Fruit fly (Drosophila melanogaster) whole organism, larva: ENCODE results near the gene CG32073.

Source experiments
- noc ChIP-seq: fragments of 200-800 bp; sonication (Bioruptor generic); optimal IDR thresholded peaks from 3 replicates; lab custom pipeline; 2019; ENCODE audit warnings: missing biosample characterization, mild to moderate bottlenecking, missing genetic modification characterization, moderate library complexity

CG32073 gene

dm6 chr3L:11123088-11123487 lies 15.7 kb upstream of the CG32073 start, which contains the start of the genes Ufd1 and NaPi-III:
Ufd1 (minus strand) TSS chr3L:11123216.
NaPi-III (plus strand) TSS chr3L:11123348.
- TF ChIP-seq noc (tag; lab: Kevin White, UChicago): peak; percentile 22

DNA sequence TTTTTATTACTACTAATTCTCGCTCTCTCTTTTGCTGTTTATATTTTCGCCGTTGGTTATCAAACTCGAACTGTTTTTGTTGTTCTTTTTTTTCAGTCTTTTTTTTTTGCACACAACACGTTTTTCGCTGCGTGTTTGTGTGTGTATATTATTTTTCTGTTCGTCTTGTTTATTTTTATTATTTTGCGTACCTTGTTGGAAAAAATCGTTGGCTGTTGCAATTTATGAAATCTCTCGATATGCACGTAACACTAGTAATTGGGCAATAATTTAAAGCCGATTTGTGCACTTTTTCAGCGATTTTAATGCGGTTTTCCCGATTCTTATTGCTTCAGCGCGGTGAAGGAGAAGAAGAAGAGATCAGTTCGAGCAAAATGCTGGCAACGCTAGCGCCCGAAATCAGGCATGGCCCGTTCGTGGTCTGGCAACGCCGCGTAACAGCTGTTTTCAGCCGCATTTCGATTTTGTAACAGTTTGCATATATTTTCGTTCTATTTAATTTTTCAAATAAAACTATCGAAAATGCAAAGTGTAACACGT lies 13.1 kb upstream of the CG32073 start, which contains the start of the genes FoxK and mRpL2:
Gene FoxK, minus strand, starts transcription at position 365 of the 540 bp plus-strand sequence.
Gene mRpL2, plus strand, starts transcription at position 429 of the 540 bp plus-strand sequence.
- TF ChIP-seq noc (tag; lab: Kevin White, UChicago): peak; percentile 13

- TF ChIP-seq noc (tag; lab: Kevin White, UChicago): peak; percentile 8
These were observed 12.6 kb upstream of the CG32073 start for dm6 chr3L:11119901-11120418.

DNA sequence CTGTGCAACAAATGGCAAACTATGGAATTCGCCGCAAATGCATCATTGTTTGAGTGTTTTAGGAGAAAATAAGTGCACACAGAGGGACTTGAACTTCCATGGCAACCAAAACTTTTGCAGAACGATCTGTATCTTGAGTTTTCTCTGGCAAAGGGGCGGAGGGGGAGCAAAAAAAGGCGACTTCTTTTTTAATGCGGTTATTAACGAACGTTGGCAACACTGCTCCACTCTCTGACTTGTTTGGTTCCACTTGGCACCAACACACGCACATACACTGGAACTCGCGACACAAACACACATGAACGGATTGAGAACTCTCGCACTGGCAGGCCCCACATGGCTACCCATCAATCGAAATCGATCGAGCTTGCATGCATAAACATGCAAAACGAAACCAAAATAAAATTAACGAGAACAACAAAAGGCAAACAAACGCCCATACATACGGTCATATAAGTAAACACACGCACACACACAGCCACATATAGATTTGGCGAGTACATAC lies 12.1 kb upstream of the CG32073 start:
- TF ChIP-seq noc (tag; lab: Kevin White, UChicago): no peak

DNA sequence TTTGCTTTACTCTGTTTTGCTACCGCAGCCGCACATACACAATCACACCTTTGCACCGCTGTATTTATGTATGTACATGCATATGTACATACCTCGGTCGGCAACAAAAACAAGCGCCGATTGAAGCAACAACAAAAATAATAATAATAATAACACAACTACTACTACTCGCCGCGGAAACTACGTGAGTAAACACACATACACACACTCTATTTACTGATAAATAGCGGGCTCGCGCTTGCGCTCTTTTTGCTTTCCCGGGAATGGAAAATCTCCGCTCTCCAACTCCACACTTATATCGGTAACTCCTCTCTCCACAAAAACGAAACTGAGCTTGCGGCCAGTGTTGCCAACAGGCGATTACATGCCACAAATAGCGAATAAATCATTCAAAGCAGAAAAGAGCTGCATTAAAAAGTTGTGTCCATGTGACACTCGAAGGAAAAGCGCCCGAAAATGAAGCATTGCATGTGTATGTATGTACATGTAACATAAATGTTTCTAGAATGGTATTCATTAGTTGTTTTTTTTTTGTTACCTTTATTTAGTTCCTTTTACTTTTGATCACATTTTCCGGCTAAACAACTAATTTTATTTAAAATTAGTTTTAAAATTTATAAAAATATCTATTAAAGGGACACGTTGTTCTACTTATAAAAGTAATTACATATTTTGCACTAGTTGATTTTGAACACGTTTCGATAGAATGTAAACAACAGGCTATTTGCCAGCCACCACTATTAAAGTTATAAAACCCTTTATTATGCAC lies 11.4 kb upstream of the CG32073 start:
- peak; percentile 38 for TF ChIP-seq noc (tag; lab: Kevin White, UChicago)

DNA sequence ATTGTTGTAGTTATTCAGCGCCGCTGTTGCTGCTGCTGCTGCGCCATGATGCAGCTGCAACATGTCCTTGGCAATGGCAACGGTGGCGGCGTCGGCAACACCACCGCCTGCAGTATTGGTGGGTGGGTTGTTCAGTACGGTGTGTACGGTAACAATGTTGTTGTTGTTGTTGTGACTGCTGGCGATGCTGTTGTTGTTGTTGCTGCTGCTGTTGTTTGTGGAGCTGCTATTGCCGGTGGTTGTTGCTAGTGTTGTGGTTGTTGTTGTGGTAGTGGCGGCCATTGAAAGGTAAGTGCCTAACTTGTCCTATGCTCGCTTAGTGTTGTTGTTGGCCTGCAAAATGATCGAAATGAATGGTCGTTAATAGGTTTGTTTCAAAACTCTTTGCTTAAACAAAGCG lies 10.4 kb upstream of the CG32073 start:
- no peak for TF ChIP-seq noc (tag; lab: Kevin White, UChicago)

- peak; percentile 44 for TF ChIP-seq noc (tag; lab: Kevin White, UChicago)
These were observed 6.1 kb upstream of the CG32073 start, which contains the start of gene Sod1 for dm6 chr3L:11113198-11114197. Sod1 (minus strand) TSS chr3L:11113740.

dm6 chr3L:11112427-11112826 lies 5.0 kb upstream of the CG32073 start:
- TF ChIP-seq noc (tag; lab: Kevin White, UChicago): no peak

DNA sequence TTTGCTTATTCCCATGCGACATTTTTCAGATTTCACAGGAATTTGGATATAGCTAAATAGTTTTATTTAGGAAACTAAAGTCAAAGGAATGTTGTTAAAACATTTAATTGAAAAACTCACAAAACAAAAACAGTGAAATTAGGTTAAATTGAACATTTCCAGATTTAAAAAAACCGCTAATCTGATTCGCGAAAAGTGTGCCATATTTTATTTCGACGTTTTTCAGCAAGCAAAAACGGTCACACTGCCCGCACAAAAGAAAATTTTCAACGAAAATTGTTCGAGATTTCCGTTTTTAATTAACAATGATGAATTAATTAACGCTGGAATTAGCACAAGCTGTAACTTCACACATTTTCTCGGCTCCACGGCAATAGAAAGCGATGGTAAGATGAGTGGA lies 2.1 kb upstream of the CG32073 start, which contains the start of the genes CG34012 and emei:
Gene CG34012, minus strand, starts transcription at position 52 of the 400 bp plus-strand sequence.
Gene emei, plus strand, starts transcription at position 237 of the 400 bp plus-strand sequence.
- no peak for TF ChIP-seq noc (tag; lab: Kevin White, UChicago)

DNA sequence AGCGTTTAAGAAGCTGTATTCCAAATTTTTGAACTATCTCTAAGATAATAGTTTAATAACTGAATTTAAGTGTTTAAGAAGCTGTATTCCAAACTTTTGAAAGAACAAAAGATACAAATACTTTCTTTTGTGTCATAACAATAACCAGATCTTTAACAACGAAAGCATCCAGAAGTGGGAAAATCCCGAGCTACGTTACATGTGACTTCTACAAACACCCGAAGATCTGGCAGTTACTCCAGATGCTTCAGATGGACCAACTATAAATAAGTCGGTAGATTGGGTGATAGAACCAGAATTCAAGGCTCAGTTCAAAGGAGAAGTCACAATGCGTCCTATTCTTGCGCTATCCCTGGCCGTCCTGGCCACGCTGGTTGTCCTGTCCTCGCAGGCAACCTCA lies 553 bp upstream of the CG32073 start, which contains the start of gene CG12522:
Gene CG12522, plus strand, starts transcription at position 301 of the 400 bp plus-strand sequence.
- TF ChIP-seq noc (tag; lab: Kevin White, UChicago): no peak

DNA sequence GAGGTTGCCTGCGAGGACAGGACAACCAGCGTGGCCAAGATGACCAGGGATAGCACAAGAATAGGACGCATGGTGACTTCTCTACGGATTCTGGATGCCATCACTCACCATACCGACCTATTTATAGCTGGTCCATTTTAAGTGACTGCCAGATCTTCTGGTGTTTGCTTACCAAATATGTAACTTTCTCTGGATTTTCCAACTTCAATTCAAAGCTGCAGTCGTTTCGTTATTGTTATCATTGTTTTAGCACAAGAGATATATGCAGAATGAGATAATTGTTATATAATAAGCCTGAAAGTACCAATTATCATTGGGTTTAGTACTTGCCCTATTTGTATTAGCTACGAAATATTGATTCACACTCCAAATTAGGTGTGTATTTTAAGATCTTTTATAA lies 3.6 kb downstream of the CG32073 start, which contains the start of gene CG32071:
Gene CG32071, minus strand, starts transcription at position 101 of the 400 bp plus-strand sequence.
- no peak for TF ChIP-seq noc (tag; lab: Kevin White, UChicago)

DNA sequence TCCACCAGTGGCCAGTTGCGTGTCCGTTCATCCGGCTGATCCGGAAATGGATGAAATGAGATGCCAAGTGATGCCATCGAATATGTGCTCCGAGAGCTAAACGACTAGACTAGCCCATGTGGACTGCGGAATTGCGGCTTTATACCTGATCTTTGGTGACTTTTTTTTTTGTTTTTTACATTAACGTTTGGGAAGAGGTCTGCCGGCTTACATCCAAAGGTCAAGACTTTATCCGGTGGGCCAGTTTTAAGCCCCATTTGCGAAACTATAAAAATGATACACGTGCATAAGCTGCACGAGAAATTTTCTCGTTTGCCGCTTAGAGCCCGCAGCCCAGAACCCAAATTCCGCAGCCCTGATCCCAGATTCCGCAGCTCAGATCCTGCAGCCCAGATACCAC lies 4.5 kb downstream of the CG32073 start, which contains the start of gene Elo68alpha:
Gene Elo68alpha, minus strand, starts transcription at position 101 of the 400 bp plus-strand sequence.
- no peak for TF ChIP-seq noc (tag; lab: Kevin White, UChicago)

dm6 chr3L:11101598-11101997 lies 5.8 kb downstream of the CG32073 start, which contains the start of gene Elo68beta:
Elo68beta (minus strand) TSS chr3L:11101698.
- no peak for TF ChIP-seq noc (tag; lab: Kevin White, UChicago)

DNA sequence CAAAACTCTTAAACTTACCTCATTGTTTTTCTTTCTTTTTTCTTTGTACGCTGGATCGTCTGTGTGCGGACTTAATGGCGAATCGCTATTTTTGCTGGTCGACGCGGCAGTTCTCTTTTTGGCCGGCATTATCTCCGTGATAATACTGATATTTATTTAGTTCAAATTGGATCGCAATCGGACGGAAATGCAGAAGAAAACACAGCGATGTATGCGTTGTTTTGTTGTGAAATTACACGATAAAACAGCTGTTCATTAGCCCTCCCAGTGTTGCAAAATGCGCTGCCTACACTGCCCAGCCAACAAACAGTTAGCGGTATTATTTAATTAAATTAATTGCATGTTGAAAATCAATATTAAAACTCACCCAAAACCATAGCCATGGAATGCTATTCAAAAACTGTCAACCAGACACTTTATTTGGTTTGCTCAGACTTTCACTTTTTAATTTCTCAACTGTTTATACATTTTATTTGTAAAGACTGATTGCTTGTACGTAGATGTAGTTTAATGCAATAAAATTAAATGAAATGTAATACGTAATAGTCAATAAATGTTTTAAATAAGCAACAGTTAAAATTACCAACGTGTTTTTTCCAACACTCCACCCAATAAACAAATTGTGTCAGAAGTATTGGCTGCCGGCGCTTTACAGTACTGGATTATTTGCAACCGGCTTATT lies 9.3 kb downstream of the CG32073 start, which contains the start of the genes Irbp18 and APP-BP1:
Gene Irbp18, minus strand, starts transcription at position 205 of the 682 bp plus-strand sequence.
Gene APP-BP1, plus strand, starts transcription at position 431 of the 682 bp plus-strand sequence.
- TF ChIP-seq noc (tag; lab: Kevin White, UChicago): peak; percentile 94
